Fruit fly (Drosophila melanogaster): Measurements from ENCODE around the gene CG9400.

CG9400 gene

DNA sequence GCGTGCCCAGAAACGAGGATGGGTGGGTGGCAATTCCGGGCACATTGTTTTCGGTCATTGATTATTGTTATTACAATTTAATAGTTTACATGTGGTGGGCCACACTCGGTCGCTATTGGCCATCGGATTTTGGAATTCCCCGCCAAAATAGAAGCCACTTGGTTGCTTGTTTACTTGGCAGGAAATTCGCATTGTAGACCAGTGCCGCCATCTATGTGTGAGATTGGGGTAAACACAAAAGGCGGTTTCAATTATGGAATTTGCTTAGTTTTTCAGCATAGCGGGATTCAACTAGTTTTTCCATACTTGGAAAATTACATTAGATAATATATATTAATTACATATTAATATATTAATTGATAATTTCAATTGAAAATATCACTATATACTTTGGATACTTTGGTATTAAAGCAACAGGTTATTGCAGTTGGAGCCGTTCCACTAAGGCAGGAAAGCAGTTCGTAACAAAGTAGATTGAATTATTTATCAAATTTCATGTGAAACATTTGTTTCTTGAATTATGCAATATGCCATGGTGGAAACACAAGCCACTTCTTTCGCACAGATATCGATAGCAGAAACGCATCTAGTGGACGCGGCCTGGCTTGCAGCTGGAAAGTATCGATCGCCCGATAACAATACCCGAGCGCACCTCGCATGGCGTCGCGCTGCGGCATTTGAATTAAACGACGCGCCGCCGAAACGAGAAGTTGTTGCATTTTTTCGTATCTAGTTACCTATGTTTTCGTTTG is 42.0 kb downstream of the CG9400 start, which contains the start of gene mud (continued):
- TF ChIP-seq slou (GFP tag; optimal IDR thresholded peaks at IDR 0.05) (no peak), gcm (GFP tag; optimal IDR thresholded peaks at IDR 0.05) (no peak), CG2678 (tag; optimal IDR thresholded peaks at IDR 0.05) (no peak), CG7357 (GFP tag; IDR thresholded peaks at IDR 0.05) (peak; percentile 98), Dref (GFP tag; IDR thresholded peaks at IDR 0.05) (peak; percentile 92), dm (GFP tag; optimal IDR thresholded peaks at IDR 0.05) (no peak), CG18011 (GFP tag; optimal IDR thresholded peaks at IDR 0.05) (no peak), maf-S (GFP tag; optimal IDR thresholded peaks at IDR 0.05) (no peak), YL-1 (GFP tag; optimal IDR thresholded peaks at IDR 0.05) (no peak), jing (GFP tag; optimal IDR thresholded peaks at IDR 0.05) (no peak), h (optimal IDR thresholded peaks at IDR 0.05) (no peak), chm (GFP tag; IDR thresholded peaks at IDR 0.05) (no peak), pb (GFP tag; optimal IDR thresholded peaks at IDR 0.05) (no peak), CG8388 (GFP tag; optimal IDR thresholded peaks at IDR 0.05) (peak; percentile 21), Sry-β (GFP tag; optimal IDR thresholded peaks at IDR 0.05) (peak; percentile 1), CG33557 (GFP tag; optimal IDR thresholded peaks at IDR 0.05) (peak; percentile 23), CG4404 (GFP tag; IDR thresholded peaks at IDR 0.05) (peak; percentile 31; the same call in 1 of the 2 replicates), Bdp1 (GFP tag; optimal IDR thresholded peaks at IDR 0.05) (no peak), lbe (GFP tag; optimal IDR thresholded peaks at IDR 0.05) (no peak), CG1603 (tag; optimal IDR thresholded peaks at IDR 0.05) (peak; percentile 74), CG13296 (GFP tag; optimal IDR thresholded peaks at IDR 0.05) (no peak), aop (GFP tag; IDR thresholded peaks at IDR 0.05) (no peak), disco-r (GFP tag; optimal IDR thresholded peaks at IDR 0.05) (no peak), CG1024 (GFP tag; IDR thresholded peaks at IDR 0.05) (peak; percentile 46; the same call in 1 of the 2 replicates), CG6813 (GFP tag; optimal IDR thresholded peaks at IDR 0.05) (no peak), CG9215 (GFP tag; IDR thresholded peaks at IDR 0.05) (no peak), CG4360 (GFP tag; IDR thresholded peaks at IDR 0.05) (no peak), dysf (GFP tag; IDR thresholded peaks at IDR 0.05) (0 out of 3 replicates have a peak, but pooled peaks have one; percentile 34), Asciz (GFP tag; optimal IDR thresholded peaks at IDR 0.05) (no peak), Hmr (GFP tag; optimal IDR thresholded peaks at IDR 0.05) (no peak), dan (GFP tag; IDR thresholded peaks at IDR 0.05) (no peak), fd3F (GFP tag; optimal IDR thresholded peaks at IDR 0.05) (no peak), lov (optimal IDR thresholded peaks at IDR 0.05) (no peak), lov (GFP tag; IDR thresholded peaks at IDR 0.05) (no peak), Tbp (GFP tag; optimal IDR thresholded peaks at IDR 0.05) (no peak), emc (GFP tag; optimal IDR thresholded peaks at IDR 0.05) (no peak), CG12104 (GFP tag; optimal IDR thresholded peaks at IDR 0.05) (no peak), CG8281 (tag; optimal IDR thresholded peaks at IDR 0.05) (no peak), Xbp1 (GFP tag; optimal IDR thresholded peaks at IDR 0.05) (peak; percentile 37), CG10267 (tag; optimal IDR thresholded peaks at IDR 0.05) (peak; percentile 46), ERR (GFP tag; optimal IDR thresholded peaks at IDR 0.05) (no peak), CG7928 (GFP tag; optimal IDR thresholded peaks at IDR 0.05) (no peak), pan (optimal IDR thresholded peaks at IDR 0.05) (no peak), pan (GFP tag; optimal IDR thresholded peaks at IDR 0.05 in 1 of 2, IDR thresholded peaks at IDR 0.05 in 1 of 2) (peak in 1 of 2 experiments; percentile 21), Hand (GFP tag; optimal IDR thresholded peaks at IDR 0.05) (no peak), CG2116 (GFP tag; optimal IDR thresholded peaks at IDR 0.05) (peak; percentile 65), bowl (GFP tag; IDR thresholded peaks at IDR 0.05) (no peak), CG8478 (optimal IDR thresholded peaks at IDR 0.05) (no peak), gce (GFP tag; IDR thresholded peaks at IDR 0.05) (no peak), Lhr (GFP tag; optimal IDR thresholded peaks at IDR 0.05) (no peak), unpg (GFP tag; optimal IDR thresholded peaks at IDR 0.05) (no peak)

All from whole organism, embryonic.